Fruit fly (Drosophila melanogaster): ENCODE data around the gene Fnta.
A peak's percentile ranks its signal among the peaks of the same experiment; 100 is the strongest.

Gene Fnta

DNA sequence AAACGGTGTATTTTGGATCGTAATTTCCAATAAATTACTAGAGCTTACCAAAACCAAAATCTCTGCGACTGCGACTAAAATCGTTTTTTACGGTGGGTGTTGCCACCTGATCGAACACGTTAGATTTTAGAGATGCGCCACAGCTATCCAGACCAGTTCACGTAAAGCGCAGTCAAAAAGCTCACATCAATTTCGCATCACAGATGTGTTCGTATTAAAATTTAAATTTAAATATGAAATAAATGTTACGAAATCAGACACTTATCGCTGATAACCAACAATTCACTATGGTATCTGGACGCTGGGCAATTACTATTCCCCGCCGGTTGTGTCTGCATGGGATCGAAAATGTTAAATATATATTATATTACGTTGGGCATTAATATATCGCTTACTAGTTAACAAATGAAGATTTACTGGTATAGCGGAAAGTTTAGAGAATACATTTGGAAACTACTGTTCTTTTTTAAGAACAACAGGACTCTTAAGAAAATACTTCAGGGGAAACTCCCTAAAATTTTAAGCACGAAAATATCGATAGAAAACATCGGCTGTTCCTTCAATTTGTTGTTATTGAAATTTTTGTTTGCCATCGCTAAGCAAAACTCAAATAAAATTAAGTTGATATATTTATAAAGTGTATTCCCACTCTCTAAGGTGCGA is 16.8 kb upstream of the Fnta start, which contains the start of the genes mxt and CG11927 (continued):
- TF ChIP-seq dac (GFP tag; optimal IDR thresholded peaks at IDR 0.05) (no peak), fkh (GFP tag; optimal IDR thresholded peaks at IDR 0.05) (no peak), salr (GFP tag; optimal IDR thresholded peaks at IDR 0.05) (no peak), CG6163 (GFP tag; IDR thresholded peaks at IDR 0.05) (no peak), Eip75B (GFP tag; optimal IDR thresholded peaks at IDR 0.05) (no peak), fd85E (GFP tag; optimal IDR thresholded peaks at IDR 0.05) (no peak), CG1621 (tag; optimal IDR thresholded peaks at IDR 0.05) (no peak)

DNA sequence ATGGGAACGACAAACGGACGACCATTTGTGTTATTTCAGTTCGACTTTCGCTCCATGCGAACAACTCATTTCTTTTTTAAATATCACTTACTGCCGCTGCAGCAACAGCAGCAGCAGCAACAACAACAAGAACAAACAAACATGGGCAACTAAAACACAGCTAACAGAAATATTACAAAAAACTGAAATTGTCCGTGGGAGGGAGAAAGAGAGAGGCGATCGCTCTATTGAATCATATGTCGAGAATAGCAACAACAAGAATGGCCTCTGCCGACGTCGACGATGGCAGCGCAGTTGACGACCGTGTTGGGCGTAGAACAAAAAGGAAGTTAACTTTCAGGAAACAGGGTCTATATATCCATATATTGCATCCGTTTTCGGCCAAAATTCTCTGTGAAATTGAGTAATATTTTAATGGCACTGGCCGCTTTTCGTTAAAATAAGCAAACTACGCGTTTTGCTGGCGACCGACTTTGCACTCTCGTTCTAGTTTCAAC is 16.2 kb upstream of the Fnta start:
- 0 out of 2 replicates have a peak, but pooled peaks have one; percentile 10 for TF ChIP-seq CG15336 (GFP tag; IDR thresholded peaks at IDR 0.05)
- TF ChIP-seq vri (GFP tag; optimal IDR thresholded peaks at IDR 0.05) = peak; percentile 57
- TF ChIP-seq Ets96B (tag; optimal IDR thresholded peaks at IDR 0.05) = no peak
- TF ChIP-seq CG3032 (tag; optimal IDR thresholded peaks at IDR 0.05) = no peak
- TF ChIP-seq Lpt (GFP tag; optimal IDR thresholded peaks at IDR 0.05) = no peak
- TF ChIP-seq CG11762 (GFP tag; optimal IDR thresholded peaks at IDR 0.05; ENCODE audit: insufficient read depth) = no peak
- TF ChIP-seq Sox102F (GFP tag; optimal IDR thresholded peaks at IDR 0.05) = no peak
- TF ChIP-seq fkh (GFP tag; optimal IDR thresholded peaks at IDR 0.05) = peak; percentile 35
- TF ChIP-seq Hr38 (GFP tag; optimal IDR thresholded peaks at IDR 0.05) = no peak
- no peak for TF ChIP-seq CG31627 (GFP tag; optimal IDR thresholded peaks at IDR 0.05)
- TF ChIP-seq Blimp-1 (GFP tag; optimal IDR thresholded peaks at IDR 0.05) = no peak
- no peak for TF ChIP-seq Eip93F (GFP tag; optimal IDR thresholded peaks at IDR 0.05)
- no peak for TF ChIP-seq Ets21C (GFP tag; optimal IDR thresholded peaks at IDR 0.05)

DNA sequence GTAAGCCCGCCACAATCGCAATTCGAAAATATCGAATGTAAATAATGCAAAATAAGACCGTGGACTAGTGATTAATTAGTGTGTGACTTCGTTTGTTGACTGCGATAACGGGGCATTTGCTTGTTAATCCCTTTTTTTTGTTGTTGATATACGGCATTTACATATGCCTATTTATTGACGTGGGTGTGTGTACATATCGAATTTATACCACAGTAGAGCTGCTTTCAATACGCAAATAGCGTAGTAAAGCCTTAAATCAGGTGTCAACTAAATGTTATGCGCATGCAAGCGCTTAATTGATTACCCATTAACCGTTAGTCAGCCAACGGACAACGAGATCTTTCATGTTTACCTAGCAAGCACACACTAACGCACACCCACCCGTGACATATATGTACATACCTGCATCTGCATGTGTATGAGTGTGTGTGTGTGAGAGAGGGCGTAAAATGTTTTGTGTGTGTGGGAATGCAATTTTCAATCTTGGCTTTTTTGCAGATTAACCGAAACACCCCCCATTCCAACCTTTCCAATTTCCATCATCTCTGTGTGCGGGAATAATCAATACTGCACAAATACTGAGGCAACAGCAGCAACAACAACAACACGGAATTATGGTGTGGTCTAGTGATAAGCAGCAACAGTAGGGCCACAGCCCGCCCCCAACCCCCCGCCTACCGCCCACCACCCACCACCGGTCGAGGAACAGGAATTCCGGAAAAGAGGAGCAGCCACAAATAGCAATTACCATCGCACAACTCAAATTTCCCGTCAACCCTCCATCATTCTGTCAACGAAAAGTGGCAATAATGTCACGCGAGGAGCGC is 8.2 kb upstream of the Fnta start:
- TF ChIP-seq topi (GFP tag; optimal IDR thresholded peaks at IDR 0.05) (no peak), svp (GFP tag) (peak; percentile 78), fkh (GFP tag; optimal IDR thresholded peaks at IDR 0.05) (peak; percentile 79)

DNA sequence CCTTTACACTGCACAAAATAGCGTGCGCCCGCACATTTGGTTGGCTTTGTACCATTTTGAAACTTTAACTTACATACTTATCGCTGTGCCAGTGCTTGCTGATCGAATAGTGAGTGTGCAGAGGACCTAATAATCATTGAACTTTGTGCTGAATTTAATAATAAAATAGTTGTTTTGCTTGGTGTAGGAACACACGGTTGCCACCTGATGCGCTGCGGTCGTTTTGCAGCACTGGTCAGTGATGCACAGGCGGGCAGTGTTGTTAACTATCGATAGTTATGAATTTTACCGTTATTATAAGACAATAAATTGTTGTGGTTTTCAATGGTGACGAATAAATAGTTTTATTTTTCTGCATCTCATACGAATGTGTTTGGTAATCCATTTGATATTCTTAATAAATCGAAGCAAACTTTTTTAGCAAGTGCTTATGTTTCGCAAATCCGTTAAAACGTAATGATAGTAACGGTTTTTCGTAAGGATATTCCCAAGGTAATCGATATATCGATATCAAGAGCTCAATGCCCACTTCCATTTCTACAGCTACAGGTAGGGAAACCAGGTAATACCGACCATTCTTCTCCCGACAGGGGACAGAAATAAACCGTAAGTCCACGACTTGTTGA is 7.4 kb upstream of the Fnta start, which contains the start of the genes tank and CG12194:
Gene tank, minus strand, starts transcription at position 228 of the 626 bp plus-strand sequence.
Gene CG12194, plus strand, starts transcription at position 576 of the 626 bp plus-strand sequence.
- TF ChIP-seq CG11902 (GFP tag; optimal IDR thresholded peaks at IDR 0.05) (peak; percentile 98), CG8632 (GFP tag; optimal IDR thresholded peaks at IDR 0.05) (peak; percentile 98), Sox102F (GFP tag; optimal IDR thresholded peaks at IDR 0.05) (peak; percentile 99), CG6808 (GFP tag; optimal IDR thresholded peaks at IDR 0.05) (peak; percentile 94), CG10631 (GFP tag; optimal IDR thresholded peaks at IDR 0.05) (peak; percentile 99), lz (GFP tag; optimal IDR thresholded peaks at IDR 0.05) (peak; percentile 99), CG32006 (GFP tag; optimal IDR thresholded peaks at IDR 0.05) (peak; percentile 100), CG9139 (GFP tag; optimal IDR thresholded peaks at IDR 0.05) (peak; percentile 93), CG6276 (GFP tag; optimal IDR thresholded peaks at IDR 0.05) (peak; percentile 99), OdsH (GFP tag; optimal IDR thresholded peaks at IDR 0.05) (peak; percentile 100), Eip78C (GFP tag) (peak; percentile 100), cyc (GFP tag; optimal IDR thresholded peaks at IDR 0.05) (peak; percentile 99), svp (GFP tag) (peak; percentile 99), Hr4 (GFP tag; optimal IDR thresholded peaks at IDR 0.05) (peak; percentile 100), Blimp-1 (GFP tag; optimal IDR thresholded peaks at IDR 0.05) (peak; percentile 82), CG6163 (GFP tag; IDR thresholded peaks at IDR 0.05) (peak; percentile 100), fd59A (GFP tag; optimal IDR thresholded peaks at IDR 0.05) (peak; percentile 98), pdm3 (GFP tag; optimal IDR thresholded peaks at IDR 0.05) (peak; percentile 99), CG34406 (GFP tag; optimal IDR thresholded peaks at IDR 0.05) (peak; percentile 98), CG31627 (GFP tag; optimal IDR thresholded peaks at IDR 0.05) (peak; percentile 99), CG1621 (tag; optimal IDR thresholded peaks at IDR 0.05) (peak; percentile 99), CG3919 (GFP tag; optimal IDR thresholded peaks at IDR 0.05) (peak; percentile 100), CG6792 (GFP tag; optimal IDR thresholded peaks at IDR 0.05) (peak; percentile 99), Sox15 (GFP tag; optimal IDR thresholded peaks at IDR 0.05) (peak; percentile 98), Gug (GFP tag; IDR thresholded peaks at IDR 0.05) (peak; percentile 99), CG4318 (GFP tag; optimal IDR thresholded peaks at IDR 0.05) (peak; percentile 99), acj6 (GFP tag; optimal IDR thresholded peaks at IDR 0.05) (peak; percentile 99), topi (GFP tag; optimal IDR thresholded peaks at IDR 0.05) (peak; percentile 99), fkh (GFP tag; optimal IDR thresholded peaks at IDR 0.05) (peak; percentile 82)
